Fruit fly (Drosophila melanogaster) whole organism, embryonic: ENCODE results near the gene Sar1.
A peak's percentile ranks its signal among the peaks of the same experiment; 100 is the strongest.

Source experiments
- Bdp1 ChIP-seq: fragments of 200-800 bp; sonication (Bioruptor generic); optimal IDR thresholded peaks from 3 replicates; lab custom pipeline; 2016; ENCODE audit warnings: missing biosample characterization, missing genetic modification characterization
- CG10209 ChIP-seq: fragments of 200-800 bp; sonication (Bioruptor generic); optimal IDR thresholded peaks from 3 replicates; lab custom pipeline; 2017; ENCODE audit warnings: missing biosample characterization, mild to moderate bottlenecking, missing genetic modification characterization, missing genetic modification reagents
- CG10274 ChIP-seq: fragments of 200-800 bp; sonication (Bioruptor generic); optimal IDR thresholded peaks from 3 replicates; lab custom pipeline; 2017; ENCODE audit warnings: missing biosample characterization, mild to moderate bottlenecking, missing genetic modification characterization
- CG12219 ChIP-seq: fragments of 200-800 bp; sonication (Bioruptor generic); optimal IDR thresholded peaks from 3 replicates; lab custom pipeline; 2018; ENCODE audit warnings: missing biosample characterization, mild to moderate bottlenecking, missing genetic modification characterization
- CG12391 ChIP-seq: fragments of 200-800 bp; sonication (Bioruptor generic); optimal IDR thresholded peaks from 3 replicates; lab custom pipeline; 2018; ENCODE audit warnings: missing biosample characterization, mild to moderate bottlenecking, missing genetic modification characterization, moderate library complexity
- CG13296 ChIP-seq: fragments of 200-800 bp; sonication (Bioruptor generic); optimal IDR thresholded peaks from 3 replicates; lab custom pipeline; 2018; ENCODE audit warnings: missing biosample characterization, mild to moderate bottlenecking, missing genetic modification characterization
- CG15011 ChIP-seq: fragments of 200-800 bp; sonication (Bioruptor generic); optimal IDR thresholded peaks from 3 replicates; lab custom pipeline; 2018; ENCODE audit warnings: missing biosample characterization, mild to moderate bottlenecking, missing genetic modification characterization
- CG1529 ChIP-seq: fragments of 200-800 bp; sonication (Bioruptor generic); optimal IDR thresholded peaks from 3 replicates; lab custom pipeline; 2018; ENCODE audit warnings: missing biosample characterization, missing genetic modification characterization
- CG1603 ChIP-seq: fragments of 200-800 bp; sonication (Bioruptor generic); optimal IDR thresholded peaks from 2 replicates; lab custom pipeline; 2019; ENCODE audit warnings: missing biosample characterization, mild to moderate bottlenecking, missing genetic modification characterization, moderate library complexity
- CG17361 ChIP-seq: fragments of 200-800 bp; sonication (Bioruptor generic); IDR thresholded peaks from 3 replicates; pipeline ENCODE4 v1.3.6; 2022; ENCODE audit warnings: missing biosample characterization, missing genetic modification characterization
- CG2120 ChIP-seq: fragments of 200-800 bp; sonication (Bioruptor generic); optimal IDR thresholded peaks from 3 replicates; lab custom pipeline; 2016; ENCODE audit warnings: missing biosample characterization, missing genetic modification characterization
- CG2678 ChIP-seq: fragments of 200-800 bp; sonication (Bioruptor generic); optimal IDR thresholded peaks from 3 replicates; lab custom pipeline; 2019; ENCODE audit warnings: missing biosample characterization, mild to moderate bottlenecking, missing genetic modification characterization, moderate library complexity
- CG32532 ChIP-seq: fragments of 200-800 bp; sonication (Bioruptor generic); IDR thresholded peaks from 2 replicates; pipeline ENCODE4 v1.3.6; 2022; ENCODE audit warnings: missing biosample characterization, missing genetic modification characterization
- CG3281 ChIP-seq: fragments of 200-800 bp; sonication (Bioruptor generic); optimal IDR thresholded peaks from 3 replicates; lab custom pipeline; 2017; ENCODE audit warnings: missing biosample characterization, mild to moderate bottlenecking, missing genetic modification characterization
- CG3995 ChIP-seq: fragments of 200-800 bp; sonication (Bioruptor generic); optimal IDR thresholded peaks from 3 replicates; lab custom pipeline; 2016; ENCODE audit warnings: missing biosample characterization, missing genetic modification characterization
- CG4617 ChIP-seq: fragments of 200-800 bp; sonication (Bioruptor generic); optimal IDR thresholded peaks from 3 replicates; lab custom pipeline; 2016; ENCODE audit warnings: missing biosample characterization, missing genetic modification characterization, borderline replicate concordance
- CG6654 ChIP-seq: fragments of 200-800 bp; sonication (Bioruptor generic); optimal IDR thresholded peaks from 2 replicates; lab custom pipeline; 2017; ENCODE audit warnings: missing biosample characterization, mild to moderate bottlenecking, missing genetic modification characterization
- CG6813 ChIP-seq: fragments of 200-800 bp; sonication (Bioruptor generic); optimal IDR thresholded peaks from 2 replicates; lab custom pipeline; 2017; ENCODE audit warnings: missing biosample characterization, missing genetic modification characterization, mild to moderate bottlenecking, moderate library complexity, missing genetic modification reagents
- CG8290 ChIP-seq, 3 experiments: fragments of 200-800 bp; sonication (Bioruptor generic); optimal IDR thresholded peaks; 2 replicates each; lab custom pipeline; 2016 to 2019; ENCODE audit warnings: missing biosample characterization in 3 of 3, missing genetic modification characterization in 3 of 3, mild to moderate bottlenecking in 2 of 3, moderate library complexity in 1 of 3
- CG9437 ChIP-seq: fragments of 200-800 bp; sonication (Bioruptor generic); optimal IDR thresholded peaks from 2 replicates; lab custom pipeline; 2018; ENCODE audit warnings: missing biosample characterization, mild to moderate bottlenecking, missing genetic modification characterization
- CG9797 ChIP-seq: fragments of 200-800 bp; sonication (Bioruptor generic); optimal IDR thresholded peaks from 3 replicates; lab custom pipeline; 2018; ENCODE audit warnings: missing biosample characterization, mild to moderate bottlenecking, missing genetic modification characterization
- Doc3 ChIP-seq: fragments of 200-800 bp; sonication (Bioruptor generic); IDR thresholded peaks from 3 replicates; pipeline ENCODE4 v1.3.6; 2022; ENCODE audit warnings: missing biosample characterization, missing genetic modification characterization; ENCODE audit not compliant: partially characterized antibody
- Ets65A ChIP-seq: fragments of 200-800 bp; sonication (Bioruptor generic); peaks from one replicate; lab custom pipeline; 2016; ENCODE audit warnings: missing biosample characterization, missing genetic modification characterization
- Fer3 ChIP-seq: fragments of 200-800 bp; sonication (Bioruptor generic); optimal IDR thresholded peaks from 2 replicates; lab custom pipeline; 2018; ENCODE audit warnings: missing biosample characterization, mild to moderate bottlenecking, missing genetic modification characterization, moderate library complexity
- HLH3B ChIP-seq: fragments of 200-800 bp; sonication (Bioruptor generic); IDR thresholded peaks from 2 replicates; pipeline ENCODE4 v1.3.6; 2022; ENCODE audit warnings: missing biosample characterization, missing genetic modification characterization
- Med ChIP-seq: fragments of 200-800 bp; sonication (Bioruptor generic); peaks from one replicate; lab custom pipeline; 2016; ENCODE audit warnings: missing biosample characterization, missing genetic modification characterization, mild to moderate bottlenecking, inconsistent platforms, moderate library complexity
- Meics ChIP-seq: fragments of 200-800 bp; sonication (Bioruptor generic); optimal IDR thresholded peaks from 2 replicates; lab custom pipeline; 2017; ENCODE audit warnings: missing biosample characterization, mild to moderate bottlenecking, missing genetic modification characterization
- Mrtf ChIP-seq: fragments of 200-800 bp; sonication (Bioruptor generic); IDR thresholded peaks from 3 replicates; pipeline ENCODE4 v1.3.6; 2022; ENCODE audit warnings: missing biosample characterization, missing genetic modification characterization
- NC2β ChIP-seq: fragments of 200-800 bp; sonication (Bioruptor generic); optimal IDR thresholded peaks from 2 replicates; lab custom pipeline; 2016; ENCODE audit warnings: missing biosample characterization, missing genetic modification characterization
- Nf-YA ChIP-seq: fragments of 200-800 bp; sonication (Bioruptor generic); IDR thresholded peaks from 2 replicates; pipeline ENCODE4 v1.3.6; 2022; ENCODE audit warnings: missing biosample characterization, missing genetic modification characterization
- Ptx1 ChIP-seq: fragments of 200-800 bp; sonication (Bioruptor generic); IDR thresholded peaks from 2 replicates; pipeline ENCODE4 v1.3.6; 2022; ENCODE audit warnings: missing biosample characterization, missing genetic modification characterization
- Rfx ChIP-seq: fragments of 200-800 bp; sonication (Bioruptor generic); IDR thresholded peaks from 2 replicates; pipeline ENCODE4 v1.3.6; 2022; ENCODE audit warnings: missing biosample characterization, missing genetic modification characterization
- Sry-β ChIP-seq: fragments of 200-800 bp; sonication (Bioruptor generic); optimal IDR thresholded peaks from 2 replicates; lab custom pipeline; 2018; ENCODE audit warnings: missing biosample characterization, mild to moderate bottlenecking, missing genetic modification characterization, moderate library complexity
- Sry-δ ChIP-seq: fragments of 200-800 bp; sonication (Bioruptor generic); optimal IDR thresholded peaks from 2 replicates; lab custom pipeline; 2016; ENCODE audit warnings: missing biosample characterization, missing genetic modification characterization
- Stat92E ChIP-seq, 3 experiments: fragments of >200 bp in 2 of 3; fragments of 200-800 bp in 1 of 3; sonication (Bioruptor generic) in 1 of 3; optimal IDR thresholded peaks; 2 replicates each; lab custom pipeline; 2017 to 2019; ENCODE audit warnings: missing biosample characterization in 3 of 3, missing genetic modification characterization in 3 of 3, mild to moderate bottlenecking in 1 of 3, moderate library complexity in 1 of 3
- Vsx1 ChIP-seq: fragments of 200-800 bp; sonication (Bioruptor generic); optimal IDR thresholded peaks from 2 replicates; lab custom pipeline; 2017; ENCODE audit warnings: missing biosample characterization, mild to moderate bottlenecking, missing genetic modification characterization, missing genetic modification reagents
- abd-A ChIP-seq: fragments of 200-800 bp; sonication (Bioruptor generic); optimal IDR thresholded peaks from 3 replicates; lab custom pipeline; 2019; ENCODE audit warnings: missing biosample characterization, mild to moderate bottlenecking, missing genetic modification characterization, moderate library complexity
- ash1 ChIP-seq: fragments of 200-800 bp; sonication (Bioruptor generic); optimal IDR thresholded peaks from 2 replicates; lab custom pipeline; 2018; ENCODE audit warnings: missing biosample characterization, mild to moderate bottlenecking, missing genetic modification characterization
- bab2 ChIP-seq: fragments of 200-800 bp; sonication (Bioruptor generic); optimal IDR thresholded peaks from 2 replicates; lab custom pipeline; 2016; ENCODE audit warnings: missing biosample characterization, missing genetic modification characterization
- cad ChIP-seq: fragments of >200 bp; optimal IDR thresholded peaks from 2 replicates; lab custom pipeline; 2017; ENCODE audit warnings: missing biosample characterization, missing genetic modification characterization
- crp ChIP-seq, 2 experiments: fragments of 200-800 bp; sonication (Bioruptor generic); optimal IDR thresholded peaks; 2 replicates in 1 of 2; 3 replicates in 1 of 2; lab custom pipeline; 2017; ENCODE audit warnings: missing biosample characterization in 2 of 2, missing genetic modification characterization in 2 of 2, mild to moderate bottlenecking in 1 of 2, moderate library complexity in 1 of 2
- emc ChIP-seq: fragments of 200-800 bp; sonication (Bioruptor generic); optimal IDR thresholded peaks from 2 replicates; lab custom pipeline; 2016; ENCODE audit warnings: missing biosample characterization, missing genetic modification characterization
- lab ChIP-seq: fragments of 200-800 bp; sonication (Bioruptor generic); optimal IDR thresholded peaks from 3 replicates; lab custom pipeline; 2017; ENCODE audit warnings: missing biosample characterization, missing genetic modification characterization, mild to moderate bottlenecking, moderate library complexity, missing genetic modification reagents
- row ChIP-seq: fragments of 200-800 bp; sonication (Bioruptor generic); IDR thresholded peaks from 3 replicates; pipeline ENCODE4 v1.3.6; 2022; ENCODE audit warnings: missing biosample characterization, missing genetic modification characterization
- sisA ChIP-seq: fragments of 200-800 bp; sonication (Bioruptor generic); IDR thresholded peaks from 2 replicates; pipeline ENCODE4 v1.3.6; 2022; ENCODE audit warnings: missing biosample characterization, missing genetic modification characterization
- tap ChIP-seq: fragments of 200-800 bp; optimal IDR thresholded peaks from 3 replicates; lab custom pipeline; 2019; ENCODE audit warnings: missing biosample characterization, mild to moderate bottlenecking, missing genetic modification characterization, moderate library complexity
- zen ChIP-seq: fragments of 200-800 bp; sonication (Bioruptor generic); optimal IDR thresholded peaks from 3 replicates; lab custom pipeline; 2018; ENCODE audit warnings: missing biosample characterization, mild to moderate bottlenecking, missing genetic modification characterization, moderate library complexity

Gene Sar1

dm6 chr3R:22342151-22342550 lies 14.3 kb upstream of the Sar1 start, which contains the start of gene CG5386:
Gene CG5386 (minus strand): TSS chr3R:22342251.
- no peak for TF ChIP-seq Sry-δ
- TF ChIP-seq CG10274 (GFP tag; lab: Kevin White, UChicago), result no peak
- TF ChIP-seq Ptx1 (GFP tag; lab: Robert Waterston, UW), result no peak
- no peak for TF ChIP-seq CG9797
- TF ChIP-seq CG9437 (GFP tag; lab: Kevin White, UChicago), result no peak
- no peak for TF ChIP-seq sisA
- TF ChIP-seq zen (tag; lab: Kevin White, UChicago), result no peak
- no peak for TF ChIP-seq ash1 (GFP tag; lab: Kevin White, UChicago)
- no peak for TF ChIP-seq tap
- TF ChIP-seq CG4617 (GFP tag; lab: Kevin White, UChicago), result no peak
- TF ChIP-seq CG13296, result no peak
- no peak for TF ChIP-seq NC2β (GFP tag; lab: Kevin White, UChicago)
- no peak for TF ChIP-seq CG12219 (GFP tag; lab: Kevin White, UChicago)
- TF ChIP-seq lab (GFP tag; lab: Kevin White, UChicago), result no peak
- no peak for TF ChIP-seq bab2 (GFP tag; lab: Kevin White, UChicago)
- TF ChIP-seq Sry-β (GFP tag; lab: Kevin White, UChicago), result no peak
- TF ChIP-seq CG32532 (GFP tag; lab: Robert Waterston, UW), result no peak

dm6 chr3R:22342708-22343107 lies 13.8 kb upstream of the Sar1 start:
- TF ChIP-seq cad (GFP tag; lab: Kevin White, UChicago), result peak; percentile 59
- TF ChIP-seq CG6654 (GFP tag; lab: Kevin White, UChicago), result peak; percentile 88
- TF ChIP-seq CG12391, result no peak
- peak; percentile 33 for TF ChIP-seq Ets65A (GFP tag; lab: Kevin White, UChicago)
- no peak for TF ChIP-seq emc
- TF ChIP-seq crp (GFP tag; optimal IDR thresholded peaks at IDR 0.05; lab: Kevin White, UChicago), result no peak
- TF ChIP-seq zen (tag; lab: Kevin White, UChicago), result no peak
- no peak for TF ChIP-seq row

- no peak for TF ChIP-seq Mrtf
- no peak for TF ChIP-seq Bdp1 (GFP tag; lab: Kevin White, UChicago)
- TF ChIP-seq Vsx1, result no peak
- no peak for TF ChIP-seq Rfx (GFP tag; lab: Robert Waterston, UW)
- TF ChIP-seq CG3995 (GFP tag; lab: Kevin White, UChicago), result no peak
These were observed 5.1 kb upstream of the Sar1 start, which contains the start of gene rdhB for dm6 chr3R:22351396-22351795. Gene rdhB (plus strand): TSS chr3R:22351696.

dm6 chr3R:22357942-22358341 lies 1.5 kb downstream of the Sar1 start:
- TF ChIP-seq Med (GFP tag; lab: Kevin White, UChicago) (peak; percentile 55), CG17361 (GFP tag; lab: Robert Waterston, UW) (no peak), CG2678 (tag; lab: Kevin White, UChicago) (peak; percentile 12), CG15011 (no peak), CG6813 (GFP tag; lab: Kevin White, UChicago) (no peak), CG32532 (GFP tag; lab: Robert Waterston, UW) (no peak), Doc3 (GFP tag; lab: Robert Waterston, UW) (no peak), CG3281 (GFP tag; lab: Kevin White, UChicago) (peak; percentile 13), CG1529 (GFP tag; lab: Kevin White, UChicago) (no peak), Nf-YA (no peak), Fer3 (tag; lab: Kevin White, UChicago) (peak; percentile 18), HLH3B (no peak), CG10209 (no peak), CG2120 (peak; percentile 0), abd-A (tag; lab: Kevin White, UChicago) (no peak), row (0 out of 3 replicates have a peak, but pooled peaks have one; percentile 5), CG8290 (GFP tag; optimal IDR thresholded peaks at IDR 0.05; lab: Kevin White, UChicago) (no peak), CG8290 (tag; optimal IDR thresholded peaks at IDR 0.05; lab: Kevin White, UChicago) (peak in 1 of 2 experiments; percentile 20), Stat92E (GFP tag; optimal IDR thresholded peaks at IDR 0.05; lab: Kevin White, UChicago) (no peak), CG1603 (tag; lab: Kevin White, UChicago) (no peak), Meics (GFP tag; lab: Kevin White, UChicago) (peak; percentile 17)
